Worm (Caenorhabditis elegans): ENCODE measurements around the gene adr-2.

Gene adr-2

ce11 chrIII:7271083-7271482, 38.4 kb upstream of the adr-2 start:
- TF ChIP-seq fos-1 (tag; optimal IDR thresholded peaks at IDR 0.05) (no peak), F49E8.2 (tag; optimal IDR thresholded peaks at IDR 0.05; ENCODE audit: borderline replicate concordance) (no peak), ZK337.2 (GFP tag; IDR thresholded peaks at IDR 0.05) (no peak), rbr-2 (tag; optimal IDR thresholded peaks at IDR 0.05) (no peak), aha-1 (tag) (no peak), mxl-2 (GFP tag; conservative IDR thresholded peaks at IDR 0.05) (no peak), hlh-30 (tag; optimal IDR thresholded peaks at IDR 0.05; ENCODE audit: insufficient read depth) (peak; percentile 23), ceh-28 (tag; optimal IDR thresholded peaks at IDR 0.05) (no peak), jun-1 (tag; optimal IDR thresholded peaks at IDR 0.05) (no peak), mep-1 (tag; optimal IDR thresholded peaks at IDR 0.05) (peak; percentile 39), hif-1 (tag; optimal IDR thresholded peaks at IDR 0.05) (no peak), Y75B8A.6 (GFP tag; IDR thresholded peaks at IDR 0.05) (no peak), dmd-6 (GFP tag; IDR thresholded peaks at IDR 0.05) (peak; percentile 35; the same call in 1 of the 2 replicates), set-16 (GFP tag; IDR thresholded peaks at IDR 0.05) (no peak), lin-39 (tag; optimal IDR thresholded peaks at IDR 0.05) (no peak), zfp-2 (tag; optimal IDR thresholded peaks at IDR 0.05) (no peak), mdt-29 (GFP tag; IDR thresholded peaks at IDR 0.05) (no peak), nhr-42 (GFP tag; IDR thresholded peaks at IDR 0.05) (no peak), daf-12 (tag; optimal IDR thresholded peaks at IDR 0.05) (no peak), mxl-3 (GFP tag; optimal IDR thresholded peaks at IDR 0.05) (no peak), sdz-12 (GFP tag; optimal IDR thresholded peaks at IDR 0.05) (no peak), nhr-28 (tag; optimal IDR thresholded peaks at IDR 0.05) (peak; percentile 54), Y105C5A.15 (GFP tag; IDR thresholded peaks at IDR 0.05) (no peak), F44E2.7 (GFP tag; IDR thresholded peaks at IDR 0.05) (no peak), ceh-82 (tag; optimal IDR thresholded peaks at IDR 0.05) (no peak), ceh-62 (tag; optimal IDR thresholded peaks at IDR 0.05) (no peak), tag-97 (GFP tag; IDR thresholded peaks at IDR 0.05) (no peak), hmg-1.1 (GFP tag; IDR thresholded peaks at IDR 0.05) (no peak), dmd-9 (GFP tag; IDR thresholded peaks at IDR 0.05) (no peak), daf-16 (GFP tag; optimal IDR thresholded peaks at IDR 0.05) (no peak), daf-16 (tag; optimal IDR thresholded peaks at IDR 0.05) (peak; percentile 40), nhr-10 (tag; optimal IDR thresholded peaks at IDR 0.05) (no peak), nhr-6 (tag; optimal IDR thresholded peaks at IDR 0.05) (peak; percentile 7)

ce11 chrIII:7263028-7263427, 30.3 kb upstream of the adr-2 start:
- TF ChIP-seq Y75B8A.6 (GFP tag; IDR thresholded peaks at IDR 0.05) (no peak), fos-1 (tag; optimal IDR thresholded peaks at IDR 0.05) (no peak), nhr-237 (tag; optimal IDR thresholded peaks at IDR 0.05) (no peak), aha-1 (tag) (no peak), F49E8.2 (tag; optimal IDR thresholded peaks at IDR 0.05; ENCODE audit: borderline replicate concordance) (no peak), daf-19 (GFP tag; conservative IDR thresholded peaks at IDR 0.05) (no peak), unc-62 (GFP tag; optimal IDR thresholded peaks at IDR 0.05 in 1 of 2) (peak in 1 of 2 experiments; percentile 92), unc-62 (tag; optimal IDR thresholded peaks at IDR 0.05) (no peak), dve-1 (tag; optimal IDR thresholded peaks at IDR 0.05; ENCODE audit: insufficient read depth) (no peak), lir-3 (tag; optimal IDR thresholded peaks at IDR 0.05) (no peak)

- peak; percentile 31 for TF ChIP-seq ces-1 (GFP tag; optimal IDR thresholded peaks at IDR 0.05)
- no peak for TF ChIP-seq cey-2 (tag; optimal IDR thresholded peaks at IDR 0.05; ENCODE audit: borderline replicate concordance, insufficient read depth)
Observed at ce11 chrIII:7262592-7262991, 29.9 kb upstream of the adr-2 start.

Measured in whole organism, L4 larva.